Fruit fly (Drosophila melanogaster) whole organism, adult: Measurements from ENCODE around the gene CG34453.

Experiments
- CG11617 ChIP-seq: fragments of 200-800 bp; sonication (Bioruptor generic); optimal IDR thresholded peaks from 2 replicates; lab custom pipeline; 2017; ENCODE audit warnings: mild to moderate bottlenecking, missing biosample characterization, missing genetic modification reagents, missing genetic modification characterization
- CG12768 ChIP-seq: fragments of 200-800 bp; sonication (Bioruptor generic); optimal IDR thresholded peaks from 2 replicates; lab custom pipeline; 2017; ENCODE audit warnings: missing biosample characterization, missing genetic modification characterization, mild to moderate bottlenecking, moderate library complexity, missing genetic modification reagents
- CG14711 ChIP-seq: fragments of 200-800 bp; sonication (Bioruptor generic); optimal IDR thresholded peaks from 2 replicates; lab custom pipeline; 2018; ENCODE audit warnings: missing biosample characterization, mild to moderate bottlenecking, missing genetic modification characterization, moderate library complexity
- CG1620 ChIP-seq: fragments of 200-800 bp; sonication (Bioruptor generic); optimal IDR thresholded peaks from 2 replicates; lab custom pipeline; 2016; ENCODE audit warnings: missing biosample characterization, missing genetic modification characterization
- CG33017 ChIP-seq: fragments of 200-800 bp; sonication (Bioruptor generic); optimal IDR thresholded peaks from 2 replicates; lab custom pipeline; 2018; ENCODE audit warnings: missing biosample characterization, mild to moderate bottlenecking, missing genetic modification characterization, moderate library complexity
- CG5204 ChIP-seq: fragments of 200-800 bp; sonication (Bioruptor generic); optimal IDR thresholded peaks from 2 replicates; lab custom pipeline; 2016; ENCODE audit warnings: missing biosample characterization, missing genetic modification characterization
- CG7045 ChIP-seq: fragments of 200-800 bp; sonication (Bioruptor generic); optimal IDR thresholded peaks from 2 replicates; lab custom pipeline; 2017; ENCODE audit warnings: missing biosample characterization, mild to moderate bottlenecking, missing genetic modification characterization
- CG7101 ChIP-seq: fragments of 200-800 bp; sonication (Bioruptor generic); optimal IDR thresholded peaks from 2 replicates; lab custom pipeline; 2018; ENCODE audit warnings: missing biosample characterization, mild to moderate bottlenecking, missing genetic modification characterization, moderate library complexity
- Clk ChIP-seq: fragments of 200-800 bp; sonication (Bioruptor generic); optimal IDR thresholded peaks from 2 replicates; lab custom pipeline; 2017; ENCODE audit warnings: missing biosample characterization, missing genetic modification characterization
- Crg-1 ChIP-seq: fragments of 200-800 bp; sonication (Bioruptor generic); optimal IDR thresholded peaks from 2 replicates; lab custom pipeline; 2016; ENCODE audit warnings: missing biosample characterization, missing genetic modification characterization
- Hr96 ChIP-seq: fragments of 200-800 bp; sonication (Bioruptor generic); optimal IDR thresholded peaks from 2 replicates; lab custom pipeline; 2016; ENCODE audit warnings: missing biosample characterization, missing genetic modification characterization
- Mnt ChIP-seq: fragments of 200-800 bp; sonication (Bioruptor generic); optimal IDR thresholded peaks from 2 replicates; lab custom pipeline; 2016; ENCODE audit warnings: missing biosample characterization, mild to moderate bottlenecking, missing genetic modification characterization
- bab1 ChIP-seq: fragments of 200-800 bp; sonication (Bioruptor generic); optimal IDR thresholded peaks from 3 replicates; lab custom pipeline; 2019; ENCODE audit warnings: missing biosample characterization, mild to moderate bottlenecking, missing genetic modification characterization, moderate library complexity
- cic ChIP-seq: fragments of 200-800 bp; sonication (Bioruptor generic); optimal IDR thresholded peaks from 2 replicates; lab custom pipeline; 2017; ENCODE audit warnings: missing biosample characterization, mild to moderate bottlenecking, missing genetic modification characterization, moderate library complexity
- cnc ChIP-seq, 2 experiments: fragments of >200 bp; optimal IDR thresholded peaks; 2 replicates each; lab custom pipeline; 2017
- kay ChIP-seq: fragments of 200-800 bp; sonication (Bioruptor generic); peaks from one replicate; lab custom pipeline; 2016; ENCODE audit warnings: missing biosample characterization, missing genetic modification characterization, borderline replicate concordance
- ovo ChIP-seq: fragments of 200-800 bp; sonication (Bioruptor generic); optimal IDR thresholded peaks from 2 replicates; lab custom pipeline; 2016; ENCODE audit warnings: missing biosample characterization, missing genetic modification characterization
- pad ChIP-seq: fragments of 200-800 bp; sonication (Bioruptor generic); optimal IDR thresholded peaks from 3 replicates; lab custom pipeline; 2017; ENCODE audit warnings: missing biosample characterization, missing genetic modification characterization, mild to moderate bottlenecking, moderate library complexity, missing genetic modification reagents
- tj ChIP-seq: fragments of 200-800 bp; sonication (Bioruptor generic); optimal IDR thresholded peaks from 3 replicates; lab custom pipeline; 2017; ENCODE audit warnings: missing biosample characterization, mild to moderate bottlenecking, missing genetic modification characterization, moderate library complexity
- toe ChIP-seq: fragments of 200-800 bp; sonication (Bioruptor generic); optimal IDR thresholded peaks from 2 replicates; lab custom pipeline; 2016; ENCODE audit warnings: missing biosample characterization, missing genetic modification characterization

Gene CG34453

DNA sequence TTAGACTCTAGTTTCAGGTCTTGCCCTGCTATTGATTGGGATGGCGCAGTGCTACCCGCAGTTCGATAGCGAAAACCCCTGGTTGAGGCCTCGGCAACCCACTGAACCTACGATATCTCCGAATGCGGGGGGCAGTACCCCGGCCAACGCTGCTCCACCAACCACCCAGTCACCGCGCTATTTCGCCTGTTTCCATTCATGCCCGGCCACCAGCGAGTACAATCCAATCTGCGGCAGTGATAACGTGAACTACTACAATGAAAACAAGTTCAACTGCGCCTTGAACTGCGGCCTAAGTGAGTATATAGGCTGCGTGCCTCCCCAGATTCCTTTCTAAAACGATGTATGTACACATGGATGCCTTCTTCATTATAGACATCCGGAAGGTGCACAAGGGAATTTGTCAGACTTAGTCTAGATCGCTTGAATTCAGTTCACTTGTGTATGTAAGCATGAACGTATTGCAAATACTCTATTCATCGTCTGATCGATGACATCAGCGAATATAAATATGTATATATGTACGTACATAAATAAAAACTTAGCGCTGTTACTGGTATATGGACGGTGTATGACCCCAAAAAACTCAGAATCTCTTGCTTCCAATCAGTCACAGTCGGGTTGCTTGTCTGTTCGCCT is 15.6 kb downstream of the CG34453 start, which contains the start of gene CG13877:
Gene CG13877, plus strand, starts transcription at position 589 of the 639 bp plus-strand sequence.
- TF ChIP-seq cic (GFP tag; lab: Kevin White, UChicago), result peak; percentile 88
- TF ChIP-seq cnc (optimal IDR thresholded peaks at IDR 0.05; lab: Kevin White, UChicago), result no peak

DNA sequence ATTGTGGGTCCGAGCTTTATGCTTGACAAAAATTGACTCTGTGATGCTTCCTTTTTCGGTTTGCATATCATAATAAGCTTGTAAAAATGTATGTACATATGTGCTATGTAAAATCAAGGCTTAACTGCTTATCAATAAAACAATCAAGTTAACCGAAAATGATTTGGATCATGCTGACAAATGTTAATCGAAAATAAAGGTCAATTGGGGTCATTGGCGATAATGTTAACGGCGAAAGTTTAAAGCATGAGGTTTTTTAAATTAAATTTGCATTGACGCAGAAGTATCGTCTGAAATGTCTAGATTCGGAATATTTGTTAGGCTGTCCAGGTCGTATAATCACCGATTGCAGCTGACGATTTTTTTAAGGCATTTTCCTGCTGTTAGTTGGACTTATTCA is 16.8 kb downstream of the CG34453 start, which contains the start of gene Kaz1-ORFB:
Gene Kaz1-ORFB, plus strand, starts transcription at position 301 of the 400 bp plus-strand sequence.
- TF ChIP-seq bab1 (GFP tag; lab: Kevin White, UChicago) (no peak), Clk (GFP tag; lab: Kevin White, UChicago) (no peak), ovo (no peak), CG7101 (tag; lab: Kevin White, UChicago) (no peak), pad (GFP tag; lab: Kevin White, UChicago) (no peak), cic (GFP tag; lab: Kevin White, UChicago) (no peak), Mnt (GFP tag; lab: Kevin White, UChicago) (no peak)

- TF ChIP-seq ovo, result no peak
- TF ChIP-seq Mnt (GFP tag; lab: Kevin White, UChicago), result peak; percentile 3
These were observed 20.6 kb downstream of the CG34453 start, which contains the start of the genes thoc7 and Dis3l2 for dm6 chr3L:212520-212919. Gene thoc7, minus strand, starts transcription at chr3L:212687. Gene Dis3l2, plus strand, starts transcription at chr3L:212709.

- TF ChIP-seq Clk (GFP tag; lab: Kevin White, UChicago), result no peak
- peak; percentile 82 for TF ChIP-seq Mnt (GFP tag; lab: Kevin White, UChicago)
- TF ChIP-seq CG7045, result no peak
- TF ChIP-seq bab1 (GFP tag; lab: Kevin White, UChicago), result peak; percentile 36
- no peak for TF ChIP-seq cic (GFP tag; lab: Kevin White, UChicago)
- no peak for TF ChIP-seq toe
- no peak for TF ChIP-seq CG14711
- TF ChIP-seq Crg-1 (GFP tag; lab: Kevin White, UChicago), result no peak
These were observed 22.0 kb downstream of the CG34453 start, which contains the start of gene Prp4k for dm6 chr3L:211200-211599. Gene Prp4k, minus strand, starts transcription at chr3L:211457.

dm6 chr3L:205723-206284 is 27.3 kb downstream of the CG34453 start, which contains the start of the genes Gk1 and CG13876:
Gene Gk1, minus strand, starts transcription at chr3L:205844.
Gene CG13876, plus strand, starts transcription at chr3L:206134.
- TF ChIP-seq CG7101 (tag; lab: Kevin White, UChicago) (peak; percentile 99), CG11617 (GFP tag; lab: Kevin White, UChicago) (peak; percentile 98), ovo (peak; percentile 90), CG7045 (peak; percentile 98), Hr96 (GFP tag; lab: Kevin White, UChicago) (no peak), Mnt (GFP tag; lab: Kevin White, UChicago) (peak; percentile 90), tj (GFP tag; lab: Kevin White, UChicago) (peak; percentile 92), CG12768 (GFP tag; lab: Kevin White, UChicago) (peak; percentile 97), Crg-1 (GFP tag; lab: Kevin White, UChicago) (peak; percentile 91), CG14711 (peak; percentile 97), kay (GFP tag; lab: Kevin White, UChicago) (no peak), CG1620 (GFP tag; lab: Kevin White, UChicago) (peak; percentile 86), pad (GFP tag; lab: Kevin White, UChicago) (peak; percentile 89), CG5204 (GFP tag; lab: Kevin White, UChicago) (no peak), bab1 (GFP tag; lab: Kevin White, UChicago) (peak; percentile 99), cnc (optimal IDR thresholded peaks at IDR 0.05; lab: Kevin White, UChicago) (no peak), Clk (GFP tag; lab: Kevin White, UChicago) (peak; percentile 95), CG33017 (tag; lab: Kevin White, UChicago) (peak; percentile 99), cic (GFP tag; lab: Kevin White, UChicago) (peak; percentile 97), toe (no peak)

dm6 chr3L:203536-204135 is 29.5 kb downstream of the CG34453 start, which contains the start of gene NitFhit:
Gene NitFhit, plus strand, starts transcription at chr3L:203730.
- TF ChIP-seq pad (GFP tag; lab: Kevin White, UChicago) (peak; percentile 91), cic (GFP tag; lab: Kevin White, UChicago) (peak; percentile 35), bab1 (GFP tag; lab: Kevin White, UChicago) (peak; percentile 45), Hr96 (GFP tag; lab: Kevin White, UChicago) (no peak), CG12768 (GFP tag; lab: Kevin White, UChicago) (peak; percentile 47), Mnt (GFP tag; lab: Kevin White, UChicago) (peak; percentile 59), kay (GFP tag; lab: Kevin White, UChicago) (no peak), CG11617 (GFP tag; lab: Kevin White, UChicago) (peak; percentile 18), toe (no peak)
